Fruit fly (Drosophila melanogaster): Measurements from ENCODE around the gene CG42302.

CG42302 gene

DNA sequence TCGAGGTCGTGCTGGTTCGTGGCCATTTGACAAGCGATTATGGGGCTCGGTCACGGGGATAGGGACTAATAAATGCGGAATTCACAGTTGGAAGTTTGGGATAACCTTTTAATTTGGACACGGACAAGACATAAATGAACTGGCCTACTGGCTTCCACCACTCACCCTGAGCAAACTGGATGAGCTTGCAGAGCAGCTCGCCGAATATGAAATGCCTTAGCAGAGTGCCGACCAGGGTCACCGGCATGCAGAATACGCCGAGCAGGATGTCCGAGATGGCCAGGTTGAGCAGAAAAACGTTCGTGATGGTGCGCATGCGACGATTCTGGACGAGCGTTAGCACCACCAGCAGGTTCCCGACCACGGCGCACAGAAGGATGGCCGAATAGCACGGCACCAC is at the start of gene CG42302:
TSS of gene CG42302 (minus strand) at position 101 of the 400 bp plus-strand sequence.
- TF ChIP-seq Vsx2 (GFP tag; optimal IDR thresholded peaks at IDR 0.05; ENCODE audit: partially characterized antibody) (no peak), GATAd (GFP tag; optimal IDR thresholded peaks at IDR 0.05) (no peak), Hr83 (GFP tag; optimal IDR thresholded peaks at IDR 0.05; ENCODE audit: poor library complexity, severe bottlenecking) (no peak), sage (GFP tag; optimal IDR thresholded peaks at IDR 0.05) (no peak), CG9705 (GFP tag; optimal IDR thresholded peaks at IDR 0.05) (no peak), dl (GFP tag; optimal IDR thresholded peaks at IDR 0.05; ENCODE audit: insufficient read depth in 1 of 2, partially characterized antibody in 2 of 2) (no peak), br (GFP tag; optimal IDR thresholded peaks at IDR 0.05) (no peak), Jra (GFP tag; optimal IDR thresholded peaks at IDR 0.05) (no peak), jim (GFP tag; optimal IDR thresholded peaks at IDR 0.05) (no peak), Abd-B (GFP tag; optimal IDR thresholded peaks at IDR 0.05) (no peak), h (GFP tag; optimal IDR thresholded peaks at IDR 0.05) (no peak), psq (GFP tag; optimal IDR thresholded peaks at IDR 0.05) (no peak), CG32264 (GFP tag; optimal IDR thresholded peaks at IDR 0.05) (no peak), Dif (GFP tag; optimal IDR thresholded peaks at IDR 0.05; ENCODE audit: partially characterized antibody) (no peak), CrebA (GFP tag; optimal IDR thresholded peaks at IDR 0.05; ENCODE audit: borderline replicate concordance) (no peak)

DNA sequence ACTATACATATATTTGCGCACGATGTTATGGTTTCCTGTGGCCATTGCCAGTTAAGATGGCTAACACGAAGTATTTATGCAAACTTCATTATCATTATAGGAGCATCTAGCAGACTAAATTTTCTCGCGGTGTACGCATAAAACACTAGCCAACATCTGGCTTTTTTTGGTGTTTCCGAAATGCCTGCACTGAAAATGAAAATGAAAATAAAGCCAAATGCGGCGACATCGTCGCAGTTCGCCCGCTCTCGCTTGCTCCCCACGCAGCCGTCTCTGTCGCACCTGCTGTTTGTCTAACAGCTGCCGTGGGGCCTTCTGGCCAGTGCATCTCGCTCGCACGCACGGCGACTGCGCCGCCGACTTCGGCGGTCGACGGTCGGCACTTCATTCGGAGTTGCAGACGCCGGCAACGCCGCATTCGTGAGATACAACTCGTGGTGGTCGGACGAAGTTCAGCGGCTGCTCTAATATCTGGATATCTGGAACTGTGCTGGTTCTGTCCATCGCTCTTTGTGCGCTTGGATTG is 49.4 kb upstream of the CG42302 start, which contains the start of gene CG6891:
TSS of gene CG6891 (plus strand) at position 411 of the 526 bp plus-strand sequence.
- TF ChIP-seq Hr83 (GFP tag; optimal IDR thresholded peaks at IDR 0.05; ENCODE audit: poor library complexity, severe bottlenecking) (no peak), Vsx2 (GFP tag; optimal IDR thresholded peaks at IDR 0.05; ENCODE audit: partially characterized antibody) (no peak), Hnf4 (GFP tag; optimal IDR thresholded peaks at IDR 0.05) (peak; percentile 6), rgr (GFP tag; optimal IDR thresholded peaks at IDR 0.05) (peak; percentile 3), dsf (GFP tag; optimal IDR thresholded peaks at IDR 0.05; ENCODE audit: borderline replicate concordance) (no peak), Jra (GFP tag; optimal IDR thresholded peaks at IDR 0.05) (no peak), CG32264 (GFP tag; optimal IDR thresholded peaks at IDR 0.05) (no peak), ey (GFP tag; optimal IDR thresholded peaks at IDR 0.05) (peak; percentile 48), Mio (GFP tag; optimal IDR thresholded peaks at IDR 0.05) (no peak), dmrt93B (GFP tag; optimal IDR thresholded peaks at IDR 0.05) (peak; percentile 9), CG9705 (GFP tag; optimal IDR thresholded peaks at IDR 0.05) (peak; percentile 21), tai (GFP tag; optimal IDR thresholded peaks at IDR 0.05) (no peak), sv (GFP tag; optimal IDR thresholded peaks at IDR 0.05) (no peak), HLH106 (tag; optimal IDR thresholded peaks at IDR 0.05) (peak; percentile 52), pan (optimal IDR thresholded peaks at IDR 0.05) (no peak), GATAd (GFP tag; optimal IDR thresholded peaks at IDR 0.05) (no peak), h (GFP tag; optimal IDR thresholded peaks at IDR 0.05) (peak; percentile 28), foxo (GFP tag; optimal IDR thresholded peaks at IDR 0.05) (peak in 1 of 2 experiments; percentile 40), OdsH (GFP tag; optimal IDR thresholded peaks at IDR 0.05) (no peak), Abd-B (GFP tag; optimal IDR thresholded peaks at IDR 0.05) (no peak), woc (GFP tag; optimal IDR thresholded peaks at IDR 0.05) (peak; percentile 58), br (GFP tag; optimal IDR thresholded peaks at IDR 0.05) (no peak), Rel (GFP tag; optimal IDR thresholded peaks at IDR 0.05) (no peak), Rel (tag; optimal IDR thresholded peaks at IDR 0.05) (peak; percentile 33), Dfd (GFP tag; optimal IDR thresholded peaks at IDR 0.05) (no peak), usp (GFP tag; optimal IDR thresholded peaks at IDR 0.05) (no peak), N (GFP tag; optimal IDR thresholded peaks at IDR 0.05) (no peak), Sp1 (GFP tag; optimal IDR thresholded peaks at IDR 0.05) (peak; percentile 51), lola (GFP tag; optimal IDR thresholded peaks at IDR 0.05) (no peak), Hr78 (GFP tag; optimal IDR thresholded peaks at IDR 0.05) (no peak), fru (GFP tag; optimal IDR thresholded peaks at IDR 0.05) (peak; percentile 21), Myc (optimal IDR thresholded peaks at IDR 0.05) (peak; percentile 82), sage (GFP tag; optimal IDR thresholded peaks at IDR 0.05) (no peak), Dif (GFP tag; optimal IDR thresholded peaks at IDR 0.05; ENCODE audit: partially characterized antibody) (peak; percentile 13)

DNA sequence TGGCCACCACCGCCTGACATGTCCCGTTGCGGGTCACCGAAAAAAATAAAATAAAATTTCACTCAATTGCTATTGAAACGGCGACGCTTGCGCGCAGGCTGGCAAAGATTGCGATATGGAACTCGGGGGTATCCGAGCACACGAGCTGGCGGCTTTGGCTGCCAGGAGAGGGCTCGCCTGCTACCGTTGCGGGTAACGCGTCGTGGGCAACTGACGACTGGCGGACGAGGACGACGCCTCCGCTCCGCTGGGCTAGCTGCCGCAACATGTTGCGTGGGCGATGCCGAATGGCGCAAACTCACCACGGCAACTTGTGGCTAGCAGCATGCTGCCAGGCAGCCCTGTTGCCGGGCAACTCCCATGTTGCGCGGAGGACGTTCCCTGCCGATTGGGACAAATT is 48.3 kb upstream of the CG42302 start, which contains the start of gene CCKLR-17D3:
TSS of gene CCKLR-17D3 (minus strand) at position 211 of the 400 bp plus-strand sequence.
- TF ChIP-seq lola (GFP tag; optimal IDR thresholded peaks at IDR 0.05) (no peak), usp (GFP tag; optimal IDR thresholded peaks at IDR 0.05) (no peak), br (GFP tag; optimal IDR thresholded peaks at IDR 0.05) (no peak), ey (GFP tag; optimal IDR thresholded peaks at IDR 0.05) (no peak), Dfd (GFP tag; optimal IDR thresholded peaks at IDR 0.05) (no peak), foxo (GFP tag; optimal IDR thresholded peaks at IDR 0.05) (no peak), dsf (GFP tag; optimal IDR thresholded peaks at IDR 0.05; ENCODE audit: borderline replicate concordance) (no peak), sv (GFP tag; optimal IDR thresholded peaks at IDR 0.05) (no peak), sage (GFP tag; optimal IDR thresholded peaks at IDR 0.05) (no peak), Rel (GFP tag; optimal IDR thresholded peaks at IDR 0.05) (no peak), Rel (tag; optimal IDR thresholded peaks at IDR 0.05) (no peak), Hr78 (GFP tag; optimal IDR thresholded peaks at IDR 0.05) (no peak), N (GFP tag; optimal IDR thresholded peaks at IDR 0.05) (no peak), Dif (GFP tag; optimal IDR thresholded peaks at IDR 0.05; ENCODE audit: partially characterized antibody) (no peak)
